Worm (Caenorhabditis elegans) whole organism, L2 larva: Measurements from ENCODE around the gene ptc-1.

ENCODE experiments used
- Y55F3AM.14 ChIP-seq: fragments of 200-800 bp; sonication (Bioruptor generic); optimal IDR thresholded peaks from 2 replicates; lab custom pipeline; 2018; ENCODE audit warnings: mild to moderate bottlenecking, missing genetic modification characterization, missing compliant biosample characterization
- alr-1 ChIP-seq: fragments of 150-350 bp; optimal IDR thresholded peaks from 2 replicates; lab custom pipeline; 2014; ENCODE audit warnings: missing biosample characterization, missing genetic modification characterization
- aly-2 ChIP-seq: fragments of 150-350 bp; optimal IDR thresholded peaks from 2 replicates; lab custom pipeline; 2014; ENCODE audit warnings: missing biosample characterization, missing genetic modification characterization
- ceh-16 ChIP-seq: fragments of 150-350 bp; optimal IDR thresholded peaks from 2 replicates; lab custom pipeline; 2014; ENCODE audit warnings: missing biosample characterization, missing genetic modification characterization
- crh-2 ChIP-seq: sonication (generic microtip); optimal IDR thresholded peaks from 2 replicates; lab custom pipeline; 2017; ENCODE audit warnings: missing biosample characterization, missing genetic modification characterization
- dmd-4 ChIP-seq: sonication (generic microtip); optimal IDR thresholded peaks from 2 replicates; lab custom pipeline; 2017; ENCODE audit warnings: missing biosample characterization, missing genetic modification characterization
- egl-27 ChIP-seq: sonication (generic microtip); optimal IDR thresholded peaks from 3 replicates; lab custom pipeline; 2017; ENCODE audit warnings: missing biosample characterization, missing genetic modification reagents, missing genetic modification characterization
- fos-1 ChIP-seq: fragments of 150-350 bp; optimal IDR thresholded peaks from 2 replicates; lab custom pipeline; 2014; ENCODE audit warnings: missing biosample characterization, missing genetic modification characterization
- lin-11 ChIP-seq: fragments of 150-350 bp; sonication (generic microtip); optimal IDR thresholded peaks from 2 replicates; lab custom pipeline; 2014; ENCODE audit warnings: missing biosample characterization, missing genetic modification characterization, inconsistent platforms, mixed read lengths
- lin-13 ChIP-seq: fragments of 150-350 bp; optimal IDR thresholded peaks from 2 replicates; lab custom pipeline; 2014; ENCODE audit warnings: missing biosample characterization, missing genetic modification reagents, missing genetic modification characterization
- mab-5 ChIP-seq: fragments of 150-350 bp; optimal IDR thresholded peaks from 2 replicates; lab custom pipeline; 2014; ENCODE audit warnings: missing biosample characterization, missing genetic modification characterization
- mbf-1 ChIP-seq: sonication (generic microtip); optimal IDR thresholded peaks from 2 replicates; lab custom pipeline; 2017; ENCODE audit warnings: missing biosample characterization, missing genetic modification characterization
- nhr-10 ChIP-seq: sonication (generic microtip); optimal IDR thresholded peaks from 2 replicates; lab custom pipeline; 2017; ENCODE audit warnings: missing biosample characterization, missing genetic modification characterization
- nhr-11 ChIP-seq: fragments of 150-350 bp; optimal IDR thresholded peaks from 2 replicates; lab custom pipeline; 2014; ENCODE audit warnings: missing biosample characterization, missing genetic modification characterization
- nhr-129 ChIP-seq: fragments of 150-350 bp; optimal IDR thresholded peaks from 2 replicates; lab custom pipeline; 2014; ENCODE audit warnings: missing biosample characterization, missing genetic modification characterization
- nhr-23 ChIP-seq: fragments of 150-350 bp; optimal IDR thresholded peaks from 2 replicates; lab custom pipeline; 2014; ENCODE audit warnings: missing biosample characterization, missing genetic modification reagents, missing genetic modification characterization
- nhr-25 ChIP-seq: fragments of 150-350 bp; sonication (generic microtip); optimal IDR thresholded peaks from 3 replicates; lab custom pipeline; 2014; ENCODE audit warnings: missing biosample characterization, missing genetic modification characterization
- nhr-6 ChIP-seq: fragments of 150-350 bp; optimal IDR thresholded peaks from 2 replicates; lab custom pipeline; 2014; ENCODE audit warnings: missing biosample characterization, missing genetic modification characterization
- nhr-77 ChIP-seq: fragments of 150-350 bp; optimal IDR thresholded peaks from 2 replicates; lab custom pipeline; 2014; ENCODE audit warnings: missing biosample characterization, missing genetic modification characterization
- sem-4 ChIP-seq: fragments of 150-350 bp; optimal IDR thresholded peaks from 2 replicates; lab custom pipeline; 2014; ENCODE audit warnings: missing biosample characterization, missing genetic modification reagents, missing genetic modification characterization
- skn-1 ChIP-seq: sonication (generic microtip); optimal IDR thresholded peaks from 2 replicates; lab custom pipeline; 2017; ENCODE audit warnings: missing biosample characterization, missing genetic modification characterization
- sma-3 ChIP-seq: sonication (generic microtip); optimal IDR thresholded peaks from 2 replicates; lab custom pipeline; 2016; ENCODE audit warnings: missing genetic modification reagents, missing genetic modification characterization, missing compliant biosample characterization
- sma-9 ChIP-seq, 2 experiments: fragments of 150-350 bp in 1 of 2; sonication (generic microtip) in 1 of 2; optimal IDR thresholded peaks; 2 replicates each; lab custom pipeline; 2014 to 2016; ENCODE audit warnings: missing genetic modification characterization in 2 of 2, mild to moderate bottlenecking in 1 of 2, missing biosample characterization in 1 of 2, missing compliant biosample characterization in 1 of 2, missing genetic modification reagents in 1 of 2, moderate library complexity in 1 of 2
- snpc-4 ChIP-seq: fragments of 150-350 bp; optimal IDR thresholded peaks from 2 replicates; lab custom pipeline; 2014; ENCODE audit warnings: missing biosample characterization, missing genetic modification characterization
- unc-39 ChIP-seq: fragments of 150-350 bp; optimal IDR thresholded peaks from 2 replicates; lab custom pipeline; 2014; ENCODE audit warnings: missing biosample characterization, missing genetic modification characterization
- unc-55 ChIP-seq: fragments of 150-350 bp; sonication (generic microtip); optimal IDR thresholded peaks from 3 replicates; lab custom pipeline; 2014; ENCODE audit warnings: missing biosample characterization, missing genetic modification reagents, missing genetic modification characterization
- unc-62 ChIP-seq: fragments of 150-350 bp; optimal IDR thresholded peaks from 2 replicates; lab custom pipeline; 2014; ENCODE audit warnings: missing biosample characterization, missing genetic modification reagents, missing genetic modification characterization
- zag-1 ChIP-seq: fragments of 150-350 bp; optimal IDR thresholded peaks from 2 replicates; lab custom pipeline; 2014; ENCODE audit warnings: missing biosample characterization, missing genetic modification characterization
- ztf-1 ChIP-seq: fragments of 200-800 bp; sonication (Bioruptor generic); conservative IDR thresholded peaks from 2 replicates; pipeline ENCODE4 v1.3.6; 2022; ENCODE audit warnings: missing genetic modification characterization, missing compliant biosample characterization
- ztf-4 ChIP-seq: fragments of 150-350 bp; optimal IDR thresholded peaks from 2 replicates; lab custom pipeline; 2014; ENCODE audit warnings: missing biosample characterization, missing genetic modification characterization

The ptc-1 gene

ce11 chrII:7945168-7945567 lies 52.1 kb downstream of the ptc-1 start, which contains the start of gene dbt-1 (continued):
- peak; percentile 76 for TF ChIP-seq lin-11
- TF ChIP-seq ztf-1 (GFP tag; lab: Robert Waterston, UW) = no peak
- TF ChIP-seq nhr-6 = peak; percentile 71
- peak; percentile 87 for TF ChIP-seq crh-2 (tag; lab: Kevin White, UChicago)
- no peak for TF ChIP-seq zag-1 (tag; lab: Kevin White, UChicago)
- peak; percentile 64 for TF ChIP-seq ztf-4 (tag; lab: Kevin White, UChicago)
- TF ChIP-seq unc-55 (GFP tag; lab: Kevin White, UChicago) = peak; percentile 84
- TF ChIP-seq mbf-1 = no peak
- peak; percentile 21 for TF ChIP-seq snpc-4 (tag; lab: Kevin White, UChicago)
- no peak for TF ChIP-seq unc-62 (GFP tag; lab: Kevin White, UChicago)
- peak; percentile 80 for TF ChIP-seq egl-27 (tag; lab: Kevin White, UChicago)
- TF ChIP-seq dmd-4 (tag; lab: Kevin White, UChicago) = peak; percentile 26
- peak; percentile 73 for TF ChIP-seq sma-3 (GFP tag; lab: Kevin White, UChicago)
- no peak for TF ChIP-seq sem-4 (tag; lab: Kevin White, UChicago)
- TF ChIP-seq fos-1 = peak; percentile 23
- TF ChIP-seq aly-2 = no peak
- no peak for TF ChIP-seq ceh-16
- TF ChIP-seq nhr-23 = no peak
- no peak for TF ChIP-seq skn-1
- no peak for TF ChIP-seq nhr-11 (tag; lab: Kevin White, UChicago)
- TF ChIP-seq nhr-77 (tag; lab: Kevin White, UChicago) = no peak
- TF ChIP-seq Y55F3AM.14 = no peak
- peak; percentile 79 for TF ChIP-seq mab-5 (tag; lab: Kevin White, UChicago)

ce11 chrII:7946830-7947425 lies 53.9 kb downstream of the ptc-1 start, which contains the start of gene ZK669.5:
Gene ZK669.5 (minus strand): TSS chrII:7946880.
- TF ChIP-seq nhr-77 (tag; lab: Kevin White, UChicago) (no peak), crh-2 (tag; lab: Kevin White, UChicago) (peak; percentile 54), alr-1 (no peak), sma-9 (GFP tag; optimal IDR thresholded peaks at IDR 0.05; lab: Kevin White, UChicago) (peak; percentile 45), sma-9 (tag; optimal IDR thresholded peaks at IDR 0.05; lab: Kevin White, UChicago) (no peak), nhr-25 (tag; lab: Kevin White, UChicago) (peak; percentile 55)

- no peak for TF ChIP-seq nhr-129 (tag; lab: Kevin White, UChicago)
- no peak for TF ChIP-seq nhr-10 (tag; lab: Kevin White, UChicago)
- TF ChIP-seq egl-27 (tag; lab: Kevin White, UChicago) = no peak
- no peak for TF ChIP-seq Y55F3AM.14
- no peak for TF ChIP-seq nhr-11 (tag; lab: Kevin White, UChicago)
- no peak for TF ChIP-seq unc-39 (tag; lab: Kevin White, UChicago)
- no peak for TF ChIP-seq mbf-1
- no peak for TF ChIP-seq nhr-77 (tag; lab: Kevin White, UChicago)
- TF ChIP-seq ztf-4 (tag; lab: Kevin White, UChicago) = no peak
- TF ChIP-seq unc-55 (GFP tag; lab: Kevin White, UChicago) = no peak
- no peak for TF ChIP-seq lin-13 (GFP tag; lab: Kevin White, UChicago)
- no peak for TF ChIP-seq crh-2 (tag; lab: Kevin White, UChicago)
- no peak for TF ChIP-seq sma-3 (GFP tag; lab: Kevin White, UChicago)
Measured at ce11 chrII:7948278-7948677, 55.3 kb downstream of the ptc-1 start.
